Fruit fly (Drosophila melanogaster) whole organism, embryonic: Measurements from ENCODE around the gene Cubn.
A peak's percentile ranks its signal among the peaks of the same experiment; 100 is the strongest.

ENCODE experiments used
- ATbp ChIP-seq: fragments of 200-800 bp; sonication (Bioruptor generic); optimal IDR thresholded peaks from 2 replicates; lab custom pipeline; 2017; ENCODE audit warnings: missing biosample characterization, mild to moderate bottlenecking, missing genetic modification characterization, missing genetic modification reagents
- Asciz ChIP-seq: fragments of 200-800 bp; sonication (Bioruptor generic); optimal IDR thresholded peaks from 2 replicates; lab custom pipeline; 2017; ENCODE audit warnings: missing biosample characterization, mild to moderate bottlenecking, missing genetic modification characterization, missing genetic modification reagents
- CG10147 ChIP-seq: fragments of 200-800 bp; sonication (Bioruptor generic); optimal IDR thresholded peaks from 2 replicates; lab custom pipeline; 2019; ENCODE audit warnings: missing biosample characterization, mild to moderate bottlenecking, missing genetic modification characterization, moderate library complexity
- CG12219 ChIP-seq: fragments of 200-800 bp; sonication (Bioruptor generic); optimal IDR thresholded peaks from 3 replicates; lab custom pipeline; 2018; ENCODE audit warnings: missing biosample characterization, mild to moderate bottlenecking, missing genetic modification characterization
- CG12659 ChIP-seq: fragments of 200-800 bp; sonication (Bioruptor generic); optimal IDR thresholded peaks from 3 replicates; lab custom pipeline; 2017; ENCODE audit warnings: mild to moderate bottlenecking, missing biosample characterization, missing genetic modification reagents, missing genetic modification characterization
- CG13123 ChIP-seq: fragments of 200-800 bp; sonication (Bioruptor generic); optimal IDR thresholded peaks from 2 replicates; lab custom pipeline; 2016; ENCODE audit warnings: missing biosample characterization, missing genetic modification characterization
- CG15073 ChIP-seq: fragments of 200-800 bp; sonication (Bioruptor generic); optimal IDR thresholded peaks from 2 replicates; lab custom pipeline; 2016; ENCODE audit warnings: missing biosample characterization, missing genetic modification characterization
- CG1602 ChIP-seq: fragments of 200-800 bp; sonication (Bioruptor generic); optimal IDR thresholded peaks from 3 replicates; lab custom pipeline; 2016; ENCODE audit warnings: missing biosample characterization, missing genetic modification characterization
- CG16813 ChIP-seq: fragments of 200-800 bp; sonication (Bioruptor generic); IDR thresholded peaks from 3 replicates; pipeline ENCODE4 v1.3.6; 2022; ENCODE audit warnings: missing biosample characterization, missing genetic modification characterization; ENCODE audit not compliant: partially characterized antibody
- CG17829 ChIP-seq: fragments of 200-800 bp; optimal IDR thresholded peaks from 2 replicates; lab custom pipeline; 2019; ENCODE audit warnings: missing biosample characterization, mild to moderate bottlenecking, missing genetic modification characterization, moderate library complexity
- CG18262 ChIP-seq: fragments of 200-800 bp; optimal IDR thresholded peaks from 3 replicates; lab custom pipeline; 2019; ENCODE audit warnings: missing biosample characterization, mild to moderate bottlenecking, missing genetic modification characterization, moderate library complexity
- CG1832 ChIP-seq: fragments of 200-800 bp; sonication (Bioruptor generic); optimal IDR thresholded peaks from 2 replicates; lab custom pipeline; 2017; ENCODE audit warnings: missing biosample characterization, mild to moderate bottlenecking, missing genetic modification characterization, inconsistent platforms
- CG18764 ChIP-seq: fragments of 200-800 bp; sonication (Bioruptor generic); optimal IDR thresholded peaks from 3 replicates; lab custom pipeline; 2016; ENCODE audit warnings: missing biosample characterization, missing genetic modification characterization
- CG4360 ChIP-seq: fragments of 200-800 bp; sonication (Bioruptor generic); IDR thresholded peaks from 2 replicates; pipeline ENCODE4 v1.3.6; 2022; ENCODE audit warnings: missing biosample characterization, missing genetic modification characterization
- CG6689 ChIP-seq: fragments of 200-800 bp; sonication (Bioruptor generic); IDR thresholded peaks from 2 replicates; pipeline ENCODE4 v1.3.6; 2022; ENCODE audit warnings: missing biosample characterization, missing genetic modification characterization
- CG6791 ChIP-seq: fragments of 200-800 bp; sonication (Bioruptor generic); IDR thresholded peaks from 3 replicates; pipeline ENCODE4 v1.3.6; 2022; ENCODE audit warnings: missing biosample characterization, missing genetic modification characterization; ENCODE audit not compliant: partially characterized antibody
- CG7372 ChIP-seq: fragments of 200-800 bp; sonication (Bioruptor generic); IDR thresholded peaks from 2 replicates; pipeline ENCODE4 v1.3.6; 2022; ENCODE audit warnings: missing biosample characterization, missing genetic modification characterization
- CG7963 ChIP-seq: fragments of 200-800 bp; sonication (Bioruptor generic); IDR thresholded peaks from 3 replicates; pipeline ENCODE4 v1.3.6; 2022; ENCODE audit warnings: missing biosample characterization, missing genetic modification characterization; ENCODE audit not compliant: partially characterized antibody
- CG8765 ChIP-seq: fragments of 200-800 bp; sonication (Bioruptor generic); IDR thresholded peaks from 2 replicates; pipeline ENCODE4 v1.3.6; 2022; ENCODE audit warnings: missing biosample characterization, missing genetic modification characterization
- CG9437 ChIP-seq: fragments of 200-800 bp; sonication (Bioruptor generic); optimal IDR thresholded peaks from 2 replicates; lab custom pipeline; 2018; ENCODE audit warnings: missing biosample characterization, mild to moderate bottlenecking, missing genetic modification characterization
- CG9876 ChIP-seq: fragments of 200-800 bp; sonication (Bioruptor generic); optimal IDR thresholded peaks from 2 replicates; lab custom pipeline; 2016; ENCODE audit warnings: missing biosample characterization, missing genetic modification characterization
- CTCF ChIP-seq: fragments of 200-800 bp; sonication (Bioruptor generic); optimal IDR thresholded peaks from 2 replicates; lab custom pipeline; 2017; ENCODE audit warnings: missing biosample characterization, mild to moderate bottlenecking, missing genetic modification characterization, moderate library complexity
- Ets97D ChIP-seq: fragments of 200-800 bp; sonication (Bioruptor generic); optimal IDR thresholded peaks from 3 replicates; lab custom pipeline; 2016; ENCODE audit warnings: missing biosample characterization, missing genetic modification characterization
- Hand ChIP-seq: fragments of 200-800 bp; sonication (Bioruptor generic); optimal IDR thresholded peaks from 2 replicates; lab custom pipeline; 2017; ENCODE audit warnings: mild to moderate bottlenecking, missing biosample characterization, missing genetic modification reagents, missing genetic modification characterization
- Hmx ChIP-seq: fragments of 200-800 bp; sonication (Bioruptor generic); optimal IDR thresholded peaks from 2 replicates; lab custom pipeline; 2016; ENCODE audit warnings: missing biosample characterization, missing genetic modification characterization
- Hr51 ChIP-seq, 2 experiments: fragments of 200-800 bp; sonication (Bioruptor generic); optimal IDR thresholded peaks; 2 replicates in 1 of 2; 3 replicates in 1 of 2; lab custom pipeline; 2016 to 2018; ENCODE audit warnings: missing biosample characterization in 2 of 2, missing genetic modification characterization in 2 of 2, mild to moderate bottlenecking in 1 of 2, moderate library complexity in 1 of 2
- Jarid2 ChIP-seq: fragments of 200-800 bp; sonication (Bioruptor generic); optimal IDR thresholded peaks from 3 replicates; lab custom pipeline; 2017; ENCODE audit warnings: mild to moderate bottlenecking, missing biosample characterization, missing genetic modification reagents, missing genetic modification characterization
- NC2α ChIP-seq: fragments of 200-800 bp; sonication (Bioruptor generic); optimal IDR thresholded peaks from 2 replicates; lab custom pipeline; 2016; ENCODE audit warnings: missing biosample characterization, missing genetic modification characterization
- NFAT ChIP-seq: fragments of 200-800 bp; sonication (Bioruptor generic); IDR thresholded peaks from 2 replicates; pipeline ENCODE4 v1.3.6; 2022; ENCODE audit warnings: missing biosample characterization, missing genetic modification characterization
- Pdp1 ChIP-seq, 2 experiments: fragments of 200-800 bp; sonication (Bioruptor generic); optimal IDR thresholded peaks; 3 replicates each; lab custom pipeline; 2016; ENCODE audit warnings: missing biosample characterization in 2 of 2, missing genetic modification characterization in 2 of 2, mild to moderate bottlenecking in 1 of 2, moderate library complexity in 1 of 2
- Ravus ChIP-seq: fragments of 200-800 bp; sonication (Bioruptor generic); IDR thresholded peaks from 2 replicates; pipeline ENCODE4 v1.3.6; 2022; ENCODE audit warnings: missing biosample characterization, missing genetic modification characterization
- Trl ChIP-seq, 3 experiments: fragments of >200 bp in 2 of 3; fragments of 200-800 bp in 1 of 3; sonication (Bioruptor generic) in 1 of 3; optimal IDR thresholded peaks; 2 replicates in 1 of 3; 3 replicates in 2 of 3; lab custom pipeline; 2016 to 2017; ENCODE audit warnings: missing biosample characterization in 1 of 3, missing genetic modification characterization in 1 of 3
- ato ChIP-seq: fragments of 200-800 bp; sonication (Bioruptor generic); IDR thresholded peaks from 2 replicates; pipeline ENCODE4 v1.3.6; 2022; ENCODE audit warnings: missing biosample characterization, missing genetic modification characterization; ENCODE audit not compliant: partially characterized antibody
- bab2 ChIP-seq: fragments of 200-800 bp; sonication (Bioruptor generic); optimal IDR thresholded peaks from 2 replicates; lab custom pipeline; 2016; ENCODE audit warnings: missing biosample characterization, missing genetic modification characterization
- cas ChIP-seq: fragments of 200-800 bp; sonication (Bioruptor generic); IDR thresholded peaks from 2 replicates; pipeline ENCODE4 v1.3.6; 2022; ENCODE audit warnings: missing biosample characterization, missing genetic modification characterization
- dmrt11E ChIP-seq: fragments of 200-800 bp; sonication (Bioruptor generic); optimal IDR thresholded peaks from 3 replicates; lab custom pipeline; 2018; ENCODE audit warnings: missing biosample characterization, mild to moderate bottlenecking, missing genetic modification characterization, moderate library complexity
- eve ChIP-seq, 2 experiments: fragments of >200 bp; optimal IDR thresholded peaks; 2 replicates each; lab custom pipeline; 2017; ENCODE audit warnings: missing biosample characterization in 2 of 2, missing genetic modification characterization in 2 of 2
- ewg ChIP-seq: fragments of 200-800 bp; sonication (Bioruptor generic); optimal IDR thresholded peaks from 3 replicates; lab custom pipeline; 2017; ENCODE audit warnings: mild to moderate bottlenecking, missing biosample characterization, missing genetic modification reagents, missing genetic modification characterization
- gcm ChIP-seq: fragments of 200-800 bp; sonication (Bioruptor generic); optimal IDR thresholded peaks from 2 replicates; lab custom pipeline; 2019; ENCODE audit warnings: missing biosample characterization, mild to moderate bottlenecking, missing genetic modification characterization, moderate library complexity
- lilli ChIP-seq: fragments of 200-800 bp; sonication (Bioruptor generic); optimal IDR thresholded peaks from 3 replicates; lab custom pipeline; 2016; ENCODE audit warnings: missing biosample characterization, missing genetic modification characterization
- nerfin-1 ChIP-seq: fragments of 200-800 bp; sonication (Bioruptor generic); optimal IDR thresholded peaks from 3 replicates; lab custom pipeline; 2019; ENCODE audit warnings: missing biosample characterization, mild to moderate bottlenecking, missing genetic modification characterization, moderate library complexity
- pnt ChIP-seq: fragments of 200-800 bp; sonication (Bioruptor generic); optimal IDR thresholded peaks from 3 replicates; lab custom pipeline; 2016; ENCODE audit warnings: missing biosample characterization, missing genetic modification characterization
- row ChIP-seq: fragments of 200-800 bp; sonication (Bioruptor generic); IDR thresholded peaks from 3 replicates; pipeline ENCODE4 v1.3.6; 2022; ENCODE audit warnings: missing biosample characterization, missing genetic modification characterization
- sens ChIP-seq: fragments of 200-800 bp; sonication (Bioruptor generic); peaks from one replicate; lab custom pipeline; 2016; ENCODE audit warnings: missing biosample characterization, missing genetic modification characterization
- shn ChIP-seq: fragments of 200-800 bp; sonication (Bioruptor generic); optimal IDR thresholded peaks from 3 replicates; lab custom pipeline; 2016; ENCODE audit warnings: missing biosample characterization, missing genetic modification characterization
- so ChIP-seq: fragments of 200-800 bp; sonication (Bioruptor generic); IDR thresholded peaks from 3 replicates; pipeline ENCODE4 v1.3.6; 2022; ENCODE audit warnings: missing biosample characterization, missing genetic modification characterization
- tap ChIP-seq: fragments of 200-800 bp; optimal IDR thresholded peaks from 3 replicates; lab custom pipeline; 2019; ENCODE audit warnings: missing biosample characterization, mild to moderate bottlenecking, missing genetic modification characterization, moderate library complexity
- tio ChIP-seq: fragments of 200-800 bp; sonication (Bioruptor generic); optimal IDR thresholded peaks from 2 replicates; lab custom pipeline; 2017; ENCODE audit warnings: missing biosample characterization, missing genetic modification characterization, inconsistent platforms
- ttk ChIP-seq: fragments of 200-800 bp; sonication (Bioruptor generic); IDR thresholded peaks from 2 replicates; pipeline ENCODE4 v2.1.2; 2022; ENCODE audit warnings: missing biosample characterization, missing genetic modification characterization

Cubn gene

dm6 chrX:9585359-9586002 lies 14.4 kb upstream of the Cubn start, which contains the start of gene Hex-A (continued):
- TF ChIP-seq ato (GFP tag; lab: Robert Waterston, UW) = no peak
- TF ChIP-seq ATbp (GFP tag; lab: Kevin White, UChicago) = peak; percentile 92
- peak; percentile 89 for TF ChIP-seq NFAT (GFP tag; lab: Robert Waterston, UW)
- peak; percentile 88 for TF ChIP-seq NC2α (GFP tag; lab: Kevin White, UChicago)
- peak; percentile 94 for TF ChIP-seq CG9437 (GFP tag; lab: Kevin White, UChicago)
- peak; percentile 98 for TF ChIP-seq CG12219 (GFP tag; lab: Kevin White, UChicago)
- peak; percentile 87 for TF ChIP-seq CG1602 (GFP tag; lab: Kevin White, UChicago)
- TF ChIP-seq CG7963 (GFP tag; lab: Robert Waterston, UW) = no peak
- TF ChIP-seq CG16813 = no peak
- TF ChIP-seq cas (GFP tag; lab: Robert Waterston, UW) = peak; percentile 73; the same call in 1 of the 2 replicates
- peak; percentile 98 for TF ChIP-seq CG17829
- TF ChIP-seq tio (GFP tag; lab: Kevin White, UChicago) = peak; percentile 85
- peak; percentile 93 for TF ChIP-seq row (GFP tag; lab: Robert Waterston, UW)
- TF ChIP-seq Hmx (GFP tag; lab: Kevin White, UChicago) = peak; percentile 91
- peak; percentile 99 for TF ChIP-seq sens (GFP tag; lab: Kevin White, UChicago)
- TF ChIP-seq CG8765 (GFP tag; lab: Robert Waterston, UW) = peak; percentile 62; the same call in 1 of the 2 replicates
- TF ChIP-seq Ravus (GFP tag; lab: Robert Waterston, UW) = peak; percentile 60
- TF ChIP-seq gcm (GFP tag; lab: Kevin White, UChicago) = peak; percentile 97
- peak; percentile 99 for TF ChIP-seq CG10147
- peak; percentile 99 for TF ChIP-seq Hand
- TF ChIP-seq lilli = peak; percentile 96
- peak; percentile 82 for TF ChIP-seq pnt
- TF ChIP-seq Ets97D = peak; percentile 53
- TF ChIP-seq CG7372 (GFP tag; lab: Robert Waterston, UW) = peak; percentile 91
- peak; percentile 82 for TF ChIP-seq ttk (GFP tag; lab: Robert Waterston, UW)
- peak; percentile 37; the same call in 1 of the 2 replicates for TF ChIP-seq CG4360 (GFP tag; lab: Robert Waterston, UW)
- TF ChIP-seq CG13123 (GFP tag; lab: Kevin White, UChicago) = peak; percentile 81
- peak; percentile 97 for TF ChIP-seq nerfin-1 (tag; lab: Kevin White, UChicago)
- peak; percentile 95 for TF ChIP-seq bab2 (GFP tag; lab: Kevin White, UChicago)
- TF ChIP-seq Trl (optimal IDR thresholded peaks at IDR 0.05; lab: Kevin White, UChicago) = peak; percentile 84 to 91
- peak; percentile 94 for TF ChIP-seq Trl (GFP tag; optimal IDR thresholded peaks at IDR 0.05; lab: Kevin White, UChicago)
- peak; percentile 88 for TF ChIP-seq shn (GFP tag; lab: Kevin White, UChicago)
- TF ChIP-seq Hr51 (GFP tag; optimal IDR thresholded peaks at IDR 0.05; lab: Kevin White, UChicago) = peak; percentile 86 to 99
- TF ChIP-seq Asciz (GFP tag; lab: Kevin White, UChicago) = peak; percentile 97
- peak; percentile 39 for TF ChIP-seq CG1832 (GFP tag; lab: Kevin White, UChicago)
- peak; percentile 96 for TF ChIP-seq tap (tag; lab: Kevin White, UChicago)
- TF ChIP-seq dmrt11E (tag; lab: Kevin White, UChicago) = peak; percentile 93
- peak; percentile 91 to 94 for TF ChIP-seq Pdp1 (GFP tag; optimal IDR thresholded peaks at IDR 0.05; lab: Kevin White, UChicago)
- TF ChIP-seq CG18262 (tag; lab: Kevin White, UChicago) = peak; percentile 98
- TF ChIP-seq ewg = peak; percentile 89
- TF ChIP-seq CG12659 = peak; percentile 98
- no peak for TF ChIP-seq CG6791 (GFP tag; lab: Robert Waterston, UW)
- TF ChIP-seq CG18764 (GFP tag; lab: Kevin White, UChicago) = peak; percentile 82
- TF ChIP-seq CG9876 (GFP tag; lab: Kevin White, UChicago) = peak; percentile 76
- TF ChIP-seq CG6689 = peak; percentile 90
- peak; percentile 62 for TF ChIP-seq CTCF
- peak in 1 of 2 experiments; percentile 100 for TF ChIP-seq eve (GFP tag; optimal IDR thresholded peaks at IDR 0.05; lab: Kevin White, UChicago)
- peak; percentile 50 for TF ChIP-seq CG15073 (GFP tag; lab: Kevin White, UChicago)
- peak; percentile 94 for TF ChIP-seq so (GFP tag; lab: Robert Waterston, UW)
- peak; percentile 78 for TF ChIP-seq Jarid2
